Worm (Caenorhabditis elegans) whole organism, L1 larva: ENCODE data around the gene pmt-2.

Experiments
- C04F5.9 ChIP-seq: sonication (generic microtip); optimal IDR thresholded peaks from 2 replicates; lab custom pipeline; 2016; ENCODE audit warnings: missing genetic modification characterization, missing compliant biosample characterization
- C16A3.4 ChIP-seq: fragments of 150-350 bp; optimal IDR thresholded peaks from 2 replicates; lab custom pipeline; 2014; ENCODE audit warnings: missing biosample characterization, missing genetic modification characterization
- F16B12.6 ChIP-seq: fragments of 150-350 bp; optimal IDR thresholded peaks from 2 replicates; lab custom pipeline; 2014; ENCODE audit warnings: missing biosample characterization, missing genetic modification characterization
- blmp-1 ChIP-seq: fragments of 150-350 bp; optimal IDR thresholded peaks from 2 replicates; lab custom pipeline; 2014; ENCODE audit warnings: missing biosample characterization, missing genetic modification characterization
- ceh-63 ChIP-seq: fragments of 200-800 bp; sonication (Bioruptor generic); optimal IDR thresholded peaks from 2 replicates; lab custom pipeline; 2018; ENCODE audit warnings: mild to moderate bottlenecking, missing genetic modification characterization, missing compliant biosample characterization
- dpl-1 ChIP-seq, 3 experiments: fragments of 150-350 bp in 2 of 3; sonication (generic microtip) in 1 of 3; optimal IDR thresholded peaks; 2 replicates each; lab custom pipeline; 2014 to 2017; ENCODE audit warnings: missing biosample characterization in 3 of 3, missing genetic modification characterization in 3 of 3, missing genetic modification reagents in 3 of 3
- efl-1 ChIP-seq, 4 experiments: fragments of 150-350 bp; optimal IDR thresholded peaks in 3 of 4; peaks in 1 of 4; 1 replicate in 1 of 4; 2 replicates in 3 of 4; lab custom pipeline; 2014; ENCODE audit warnings: missing biosample characterization in 2 of 4, missing genetic modification characterization in 2 of 4, missing genetic modification reagents in 2 of 4
- efl-3 ChIP-seq: fragments of 200-800 bp; sonication (Bioruptor generic); optimal IDR thresholded peaks from 2 replicates; lab custom pipeline; 2018; ENCODE audit warnings: mild to moderate bottlenecking, missing genetic modification characterization, missing compliant biosample characterization
- fkh-4 ChIP-seq: sonication (generic microtip); optimal IDR thresholded peaks from 2 replicates; lab custom pipeline; 2016; ENCODE audit warnings: missing compliant biosample characterization, missing genetic modification characterization, borderline replicate concordance
- fkh-8 ChIP-seq: sonication (generic microtip); optimal IDR thresholded peaks from 2 replicates; lab custom pipeline; 2016; ENCODE audit warnings: mild to moderate bottlenecking, missing genetic modification characterization, missing compliant biosample characterization
- hlh-17 ChIP-seq: fragments of 200-800 bp; sonication (Bioruptor generic); optimal IDR thresholded peaks from 2 replicates; lab custom pipeline; 2018; ENCODE audit warnings: missing genetic modification characterization, mild to moderate bottlenecking, missing compliant biosample characterization, moderate library complexity, borderline replicate concordance
- hlh-4 ChIP-seq: sonication (generic microtip); optimal IDR thresholded peaks from 2 replicates; lab custom pipeline; 2016; ENCODE audit warnings: mild to moderate bottlenecking, missing genetic modification characterization, missing compliant biosample characterization
- jun-1 ChIP-seq: fragments of 150-350 bp; optimal IDR thresholded peaks from 2 replicates; lab custom pipeline; 2014; ENCODE audit warnings: missing biosample characterization, missing genetic modification reagents, missing genetic modification characterization
- lin-15B ChIP-seq: fragments of 150-350 bp; sonication (generic microtip); optimal IDR thresholded peaks from 3 replicates; lab custom pipeline; 2014; ENCODE audit warnings: missing biosample characterization, missing genetic modification characterization
- lin-35 ChIP-seq, 2 experiments: fragments of 150-350 bp; optimal IDR thresholded peaks; 2 replicates each; lab custom pipeline; 2014; ENCODE audit warnings: missing biosample characterization in 2 of 2, missing genetic modification characterization in 2 of 2, missing genetic modification reagents in 2 of 2
- lin-39 ChIP-seq: fragments of 150-350 bp; optimal IDR thresholded peaks from 2 replicates; lab custom pipeline; 2014; ENCODE audit warnings: missing biosample characterization, missing genetic modification reagents, missing genetic modification characterization
- mdl-1 ChIP-seq, 2 experiments: fragments of 150-350 bp; optimal IDR thresholded peaks; 2 replicates each; lab custom pipeline; 2014 to 2017; ENCODE audit warnings: missing biosample characterization in 2 of 2, missing genetic modification characterization in 2 of 2, inconsistent platforms in 1 of 2
- mep-1 ChIP-seq: fragments of 150-350 bp; optimal IDR thresholded peaks from 2 replicates; lab custom pipeline; 2014; ENCODE audit warnings: missing biosample characterization, missing genetic modification characterization
- nhr-20 ChIP-seq: sonication (generic microtip); optimal IDR thresholded peaks from 2 replicates; lab custom pipeline; 2016; ENCODE audit warnings: mild to moderate bottlenecking, missing genetic modification characterization, missing compliant biosample characterization
- nhr-71 ChIP-seq: sonication (generic microtip); optimal IDR thresholded peaks from 2 replicates; lab custom pipeline; 2016; ENCODE audit warnings: mild to moderate bottlenecking, missing genetic modification characterization, moderate library complexity, missing compliant biosample characterization
- nhr-76 ChIP-seq: sonication (generic microtip); optimal IDR thresholded peaks from 2 replicates; lab custom pipeline; 2017; ENCODE audit warnings: missing biosample characterization, missing genetic modification characterization
- nhr-90 ChIP-seq: sonication (generic microtip); optimal IDR thresholded peaks from 2 replicates; lab custom pipeline; 2016; ENCODE audit warnings: mild to moderate bottlenecking, missing genetic modification characterization, missing compliant biosample characterization; ENCODE audit not compliant: poor library complexity
- pag-3 ChIP-seq: sonication (generic microtip); optimal IDR thresholded peaks from 2 replicates; lab custom pipeline; 2017; ENCODE audit warnings: missing genetic modification characterization, mild to moderate bottlenecking, missing compliant biosample characterization, antibody characterized with exemption, borderline replicate concordance; ENCODE audit not compliant: insufficient read depth
- pqm-1 ChIP-seq: sonication (generic microtip); optimal IDR thresholded peaks from 3 replicates; lab custom pipeline; 2017; ENCODE audit warnings: missing biosample characterization, missing genetic modification characterization
- rnt-1 ChIP-seq: sonication (generic microtip); optimal IDR thresholded peaks from 2 replicates; lab custom pipeline; 2016; ENCODE audit warnings: mild to moderate bottlenecking, missing genetic modification characterization, moderate library complexity, missing compliant biosample characterization
- skn-1 ChIP-seq: fragments of 150-350 bp; optimal IDR thresholded peaks from 2 replicates; lab custom pipeline; 2014; ENCODE audit warnings: missing biosample characterization, missing genetic modification characterization
- snu-23 ChIP-seq: sonication (generic microtip); optimal IDR thresholded peaks from 2 replicates; lab custom pipeline; 2016; ENCODE audit warnings: missing genetic modification characterization, missing compliant biosample characterization
- sup-37 ChIP-seq: fragments of 200-800 bp; sonication (Bioruptor generic); optimal IDR thresholded peaks from 2 replicates; lab custom pipeline; 2018; ENCODE audit warnings: mild to moderate bottlenecking, missing genetic modification characterization, missing compliant biosample characterization
- tlp-1 ChIP-seq: fragments of 150-350 bp; optimal IDR thresholded peaks from 2 replicates; lab custom pipeline; 2014; ENCODE audit warnings: missing biosample characterization, missing genetic modification characterization
- unc-130 ChIP-seq: fragments of 150-350 bp; optimal IDR thresholded peaks from 2 replicates; lab custom pipeline; 2017; ENCODE audit warnings: missing biosample characterization, missing genetic modification characterization, inconsistent platforms
- unc-30 ChIP-seq: sonication (generic microtip); optimal IDR thresholded peaks from 2 replicates; lab custom pipeline; 2017; ENCODE audit warnings: missing biosample characterization, missing genetic modification characterization
- unc-62 ChIP-seq: fragments of 150-350 bp; optimal IDR thresholded peaks from 2 replicates; lab custom pipeline; 2014; ENCODE audit warnings: missing biosample characterization, missing genetic modification reagents, missing genetic modification characterization
- unc-98 ChIP-seq: fragments of 200-800 bp; sonication (Bioruptor generic); IDR thresholded peaks from 2 replicates; pipeline ENCODE4 v1.3.6; 2022; ENCODE audit warnings: missing genetic modification characterization, missing compliant biosample characterization
- xbp-1 ChIP-seq: sonication (generic microtip); optimal IDR thresholded peaks from 2 replicates; lab custom pipeline; 2016; ENCODE audit warnings: missing genetic modification characterization, missing compliant biosample characterization
- zag-1 ChIP-seq: fragments of 150-350 bp; optimal IDR thresholded peaks from 2 replicates; lab custom pipeline; 2014; ENCODE audit warnings: missing biosample characterization, missing genetic modification characterization
- zip-4 ChIP-seq: fragments of 200-800 bp; sonication (Bioruptor generic); optimal IDR thresholded peaks from 2 replicates; lab custom pipeline; 2018; ENCODE audit warnings: mild to moderate bottlenecking, missing genetic modification characterization, moderate library complexity, missing compliant biosample characterization
- ztf-4 ChIP-seq: fragments of 150-350 bp; optimal IDR thresholded peaks from 2 replicates; lab custom pipeline; 2014; ENCODE audit warnings: missing biosample characterization, missing genetic modification characterization

Gene pmt-2

DNA sequence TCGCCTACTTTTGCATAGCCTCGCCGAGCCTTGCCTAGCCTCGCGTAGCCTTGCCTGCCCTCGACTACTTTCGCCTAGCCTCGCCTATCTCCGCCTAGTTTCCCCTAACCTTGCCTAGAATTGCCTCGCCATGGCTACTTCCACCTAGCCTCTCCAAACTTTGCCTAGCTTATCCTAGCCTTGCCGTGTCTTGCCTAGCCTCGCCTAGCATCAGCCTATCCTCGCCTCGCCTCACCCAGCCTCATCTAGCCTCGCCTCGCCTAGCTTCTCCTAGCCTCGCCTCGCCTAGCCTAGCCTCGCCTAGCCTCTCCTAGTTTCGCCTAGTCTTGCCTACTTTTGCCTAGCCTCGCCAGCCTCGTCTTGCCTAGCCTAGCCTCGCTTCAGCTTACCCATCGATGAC, 38.7 kb downstream of the pmt-2 start:
- TF ChIP-seq nhr-71 = no peak
- TF ChIP-seq hlh-17 = no peak
- TF ChIP-seq snu-23 (GFP tag; lab: Kevin White, UChicago) = no peak
- TF ChIP-seq hlh-4 (tag; lab: Kevin White, UChicago) = no peak
- TF ChIP-seq rnt-1 = no peak
- no peak for TF ChIP-seq xbp-1 (tag; lab: Kevin White, UChicago)
- TF ChIP-seq fkh-4 (tag; lab: Kevin White, UChicago) = no peak
- no peak for TF ChIP-seq C16A3.4 (tag; lab: Kevin White, UChicago)
- TF ChIP-seq unc-130 (tag; lab: Kevin White, UChicago) = no peak
- TF ChIP-seq nhr-90 (tag; lab: Kevin White, UChicago) = no peak

ce11 chrV:4668636-4669035, 40.3 kb downstream of the pmt-2 start, which contains the start of gene srx-77:
srx-77 (minus strand) TSS chrV:4668736.
- TF ChIP-seq lin-35 (GFP tag; optimal IDR thresholded peaks at IDR 0.05; lab: Kevin White, UChicago) (no peak), unc-62 (no peak), lin-15B (no peak), C16A3.4 (tag; lab: Kevin White, UChicago) (no peak), ceh-63 (GFP tag; lab: Kevin White, UChicago) (no peak), zag-1 (tag; lab: Kevin White, UChicago) (no peak), unc-98 (GFP tag; lab: Robert Waterston, UW) (no peak), dpl-1 (GFP tag; optimal IDR thresholded peaks at IDR 0.05; lab: Kevin White, UChicago) (no peak), efl-1 (optimal IDR thresholded peaks at IDR 0.05; lab: Kevin White, UChicago) (no peak), efl-1 (GFP tag; optimal IDR thresholded peaks at IDR 0.05 in 1 of 2; lab: Kevin White, UChicago) (no peak), blmp-1 (tag; lab: Kevin White, UChicago) (no peak), ztf-4 (no peak)

- TF ChIP-seq jun-1 (tag; lab: Kevin White, UChicago) = no peak
- no peak for TF ChIP-seq sup-37 (GFP tag; lab: Kevin White, UChicago)
- TF ChIP-seq nhr-20 (tag; lab: Kevin White, UChicago) = no peak
- no peak for TF ChIP-seq nhr-76 (tag; lab: Kevin White, UChicago)
- TF ChIP-seq xbp-1 (tag; lab: Kevin White, UChicago) = no peak
- no peak for TF ChIP-seq tlp-1 (tag; lab: Kevin White, UChicago)
- no peak for TF ChIP-seq unc-30
- no peak for TF ChIP-seq skn-1 (tag; lab: Kevin White, UChicago)
- TF ChIP-seq lin-15B = no peak
- no peak for TF ChIP-seq F16B12.6 (tag; lab: Kevin White, UChicago)
Observed at ce11 chrV:4672487-4672886, 44.1 kb downstream of the pmt-2 start, which contains the start of gene K03B4.9. K03B4.9 (minus strand) TSS chrV:4672587.

DNA sequence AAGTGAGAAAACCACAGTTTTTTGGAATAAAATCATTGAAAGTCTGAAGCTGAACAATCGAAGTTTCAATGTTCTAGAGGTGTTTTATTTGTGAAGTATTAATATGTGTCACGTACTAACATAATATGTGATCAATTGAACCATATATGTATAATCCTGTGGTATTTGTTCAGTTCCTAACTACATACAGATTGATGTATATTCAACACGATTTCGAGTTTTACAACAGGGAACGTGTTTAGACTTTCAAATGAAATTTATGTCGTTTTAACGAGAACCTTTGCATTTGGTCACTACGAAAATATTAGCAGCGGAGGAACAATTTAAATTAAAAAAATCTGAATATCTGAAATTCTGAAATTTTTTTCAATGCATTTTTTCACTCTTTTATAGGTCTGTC, 46.1 kb downstream of the pmt-2 start, which contains the start of gene K03B4.8:
TSS of gene K03B4.8 (minus strand) at position 101 of the 400 bp plus-strand sequence.
- TF ChIP-seq lin-39 (tag; lab: Kevin White, UChicago) (no peak), pqm-1 (no peak), nhr-90 (tag; lab: Kevin White, UChicago) (no peak), zip-4 (GFP tag; lab: Kevin White, UChicago) (no peak), C04F5.9 (tag; lab: Kevin White, UChicago) (no peak), fkh-8 (tag; lab: Kevin White, UChicago) (no peak), efl-3 (GFP tag; lab: Kevin White, UChicago) (no peak), mep-1 (tag; lab: Kevin White, UChicago) (no peak), pag-3 (tag; lab: Kevin White, UChicago) (no peak), mdl-1 (tag; optimal IDR thresholded peaks at IDR 0.05; lab: Kevin White, UChicago) (no peak)
- TF ChIP-seq, all 84 proteins: peak for 0
